Worm (Caenorhabditis elegans): ENCODE measurements around the gene nhr-255.

Gene nhr-255

DNA sequence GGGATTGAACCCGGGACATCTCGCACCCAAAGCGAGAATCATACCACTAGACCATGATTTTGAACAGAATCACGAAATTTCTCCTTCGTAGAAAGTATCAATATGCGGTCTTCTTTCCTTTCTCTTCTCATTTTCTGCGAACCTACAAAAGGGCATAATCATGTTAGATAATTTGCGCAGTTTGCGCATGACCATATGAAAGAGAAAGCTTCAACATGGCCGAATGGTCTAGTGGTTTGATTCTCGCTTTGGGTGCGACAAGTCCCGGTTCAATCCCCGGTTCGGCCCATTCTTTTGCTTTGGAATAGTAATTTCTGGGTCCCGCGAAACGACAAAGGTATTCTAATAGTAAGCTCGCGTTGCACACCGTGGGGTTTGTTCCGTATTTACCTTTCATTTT is 5.4 kb downstream of the nhr-255 start (continued):
- TF ChIP-seq hlh-30 (tag; optimal IDR thresholded peaks at IDR 0.05; ENCODE audit: insufficient read depth), result peak; percentile 28
- TF ChIP-seq tag-97 (GFP tag; IDR thresholded peaks at IDR 0.05), result no peak
- peak; percentile 19; the same call in 1 of the 2 replicates for TF ChIP-seq pha-4 (GFP tag; IDR thresholded peaks at IDR 0.05)
- TF ChIP-seq pha-4 (tag; optimal IDR thresholded peaks at IDR 0.05), result no peak
- TF ChIP-seq mep-1 (tag; optimal IDR thresholded peaks at IDR 0.05), result no peak
- TF ChIP-seq madf-9 (GFP tag; conservative IDR thresholded peaks at IDR 0.05), result no peak
- 0 out of 2 replicates have a peak, but pooled peaks have one; percentile 8 for TF ChIP-seq lin-1 (GFP tag; IDR thresholded peaks at IDR 0.05)
- no peak for TF ChIP-seq F37D6.2 (tag; optimal IDR thresholded peaks at IDR 0.05)
- 0 out of 2 replicates have a peak, but pooled peaks have one; percentile 39 for TF ChIP-seq F44E2.7 (GFP tag; IDR thresholded peaks at IDR 0.05)
- TF ChIP-seq nhr-77 (tag; optimal IDR thresholded peaks at IDR 0.05), result no peak
- TF ChIP-seq ZK337.2 (GFP tag; IDR thresholded peaks at IDR 0.05), result no peak
- no peak for TF ChIP-seq lin-13 (GFP tag; optimal IDR thresholded peaks at IDR 0.05)
- no peak; the same call in 1 of the 2 replicates for TF ChIP-seq dmd-6 (GFP tag; IDR thresholded peaks at IDR 0.05)
- no peak; the same call in 1 of the 2 replicates for TF ChIP-seq F26F4.8 (GFP tag; conservative IDR thresholded peaks at IDR 0.05)
- no peak for TF ChIP-seq ztf-7 (tag; optimal IDR thresholded peaks at IDR 0.05)
- no peak for TF ChIP-seq mdt-29 (GFP tag; IDR thresholded peaks at IDR 0.05)
- TF ChIP-seq ama-1 (optimal IDR thresholded peaks at IDR 0.05), result no peak
- TF ChIP-seq nhr-41 (GFP tag; IDR thresholded peaks at IDR 0.05), result peak; percentile 52; the same call in 1 of the 2 replicates
- no peak for TF ChIP-seq nhr-237 (tag; optimal IDR thresholded peaks at IDR 0.05)
- TF ChIP-seq lin-29 (GFP tag; IDR thresholded peaks at IDR 0.05), result no peak
- TF ChIP-seq Y105C5A.15 (GFP tag; IDR thresholded peaks at IDR 0.05), result no peak
- TF ChIP-seq ceh-28 (tag; optimal IDR thresholded peaks at IDR 0.05), result no peak
- no peak for TF ChIP-seq lin-15B (tag; optimal IDR thresholded peaks at IDR 0.05)

DNA sequence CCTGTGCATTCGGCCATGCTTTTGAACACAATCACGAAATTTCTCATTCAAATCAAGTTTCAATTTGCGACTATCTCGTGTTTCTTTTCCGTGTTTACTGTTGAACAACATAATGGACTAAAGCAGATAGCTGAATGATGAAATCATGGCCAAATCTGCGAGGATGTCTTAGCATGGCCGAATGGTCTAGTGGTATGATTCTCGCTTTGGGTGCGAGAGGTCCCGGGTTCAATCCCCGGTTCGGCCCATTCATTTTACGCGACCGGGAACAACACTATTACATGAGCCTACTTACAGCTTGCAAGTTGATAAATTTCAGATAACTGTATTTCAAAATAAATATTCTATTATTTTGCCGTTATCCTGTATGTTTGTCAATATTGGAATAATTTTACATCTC is 8.8 kb downstream of the nhr-255 start:
- TF ChIP-seq ztf-11 (tag; optimal IDR thresholded peaks at IDR 0.05) (no peak), snpc-1.2 (GFP tag; IDR thresholded peaks at IDR 0.05) (peak; percentile 56; the same call in 1 of the 2 replicates), lin-39 (tag; optimal IDR thresholded peaks at IDR 0.05) (no peak), zfp-2 (tag; optimal IDR thresholded peaks at IDR 0.05) (no peak), hlh-11 (tag; optimal IDR thresholded peaks at IDR 0.05) (no peak), ama-1 (optimal IDR thresholded peaks at IDR 0.05) (no peak), lir-3 (tag; optimal IDR thresholded peaks at IDR 0.05) (no peak), snpc-4 (tag; optimal IDR thresholded peaks at IDR 0.05) (no peak), daf-16 (GFP tag; optimal IDR thresholded peaks at IDR 0.05) (no peak), daf-16 (tag; optimal IDR thresholded peaks at IDR 0.05) (no peak), dmd-8 (GFP tag; IDR thresholded peaks at IDR 0.05) (no peak), nhr-77 (tag; optimal IDR thresholded peaks at IDR 0.05) (no peak), ctbp-1 (GFP tag; IDR thresholded peaks at IDR 0.05) (0 out of 2 replicates have a peak, but pooled peaks have one; percentile 14), lim-7 (GFP tag; IDR thresholded peaks at IDR 0.05) (peak; percentile 44; the same call in 1 of the 2 replicates), lin-1 (GFP tag; IDR thresholded peaks at IDR 0.05) (0 out of 2 replicates have a peak, but pooled peaks have one; percentile 33), ceh-28 (tag; optimal IDR thresholded peaks at IDR 0.05) (no peak), Y48G9A.11 (GFP tag; IDR thresholded peaks at IDR 0.05) (peak; percentile 60; the same call in 1 of the 2 replicates), spr-1 (tag; optimal IDR thresholded peaks at IDR 0.05) (no peak), ceh-62 (tag; optimal IDR thresholded peaks at IDR 0.05) (no peak), madf-9 (GFP tag; conservative IDR thresholded peaks at IDR 0.05) (peak; percentile 18; the same call in 1 of the 2 replicates), unc-39 (tag; optimal IDR thresholded peaks at IDR 0.05) (no peak), gei-8 (GFP tag; optimal IDR thresholded peaks at IDR 0.05) (no peak), unc-62 (GFP tag; optimal IDR thresholded peaks at IDR 0.05 in 1 of 2) (no peak), unc-62 (tag; optimal IDR thresholded peaks at IDR 0.05) (no peak), F10B5.3 (tag; optimal IDR thresholded peaks at IDR 0.05) (no peak), ceh-20 (GFP tag; IDR thresholded peaks at IDR 0.05) (no peak), ZK546.5 (tag; optimal IDR thresholded peaks at IDR 0.05) (no peak), vab-7 (GFP tag; IDR thresholded peaks at IDR 0.05) (0 out of 2 replicates have a peak, but pooled peaks have one; percentile 23), egl-27 (tag; optimal IDR thresholded peaks at IDR 0.05) (no peak), dve-1 (tag; optimal IDR thresholded peaks at IDR 0.05; ENCODE audit: insufficient read depth) (no peak), tra-1 (GFP tag; IDR thresholded peaks at IDR 0.05) (no peak), rbr-2 (tag; optimal IDR thresholded peaks at IDR 0.05) (no peak), egl-43 (GFP tag; IDR thresholded peaks at IDR 0.05) (peak; percentile 53; the same call in 1 of the 2 replicates), nhr-41 (GFP tag; IDR thresholded peaks at IDR 0.05) (no peak)
